In genomic region chrII:8566806-8567266, ce11 we compare ENCODE assay signal across 1 worm cellular context.
TF ChIP-seq lines count a peak whose summit lies in the region.

Gene F54C9.3 (minus strand): TSS chrII:8566856.

TF ChIP-seq in whole organism, L1 larva, 84 proteins besides CTCF, POLR2A, EP300 and RAD21 (continued from another document):
- TF ChIP-seq zag-1 (tag; optimal IDR thresholded peaks at IDR 0.05; lab: Kevin White, UChicago) (no peak), ceh-90 (tag; optimal IDR thresholded peaks at IDR 0.05; lab: Kevin White, UChicago) (no peak), nhr-12 (tag; optimal IDR thresholded peaks at IDR 0.05; lab: Kevin White, UChicago) (no peak), lin-14 (GFP tag; optimal IDR thresholded peaks at IDR 0.05; lab: Kevin White, UChicago) (no peak)
TF ChIP-seq in whole organism, L1 larva: peak in this region for 9.
